Worm (Caenorhabditis elegans): ENCODE results near the gene unc-10.

ce11 chrX:7229357-7229756 is 50.8 kb downstream of the unc-10 start:
- TF ChIP-seq pha-4 (tag; optimal IDR thresholded peaks at IDR 0.05) = no peak
- no peak for TF ChIP-seq lin-13 (tag; optimal IDR thresholded peaks at IDR 0.05)
- no peak for TF ChIP-seq unc-39 (tag; optimal IDR thresholded peaks at IDR 0.05)
- no peak for TF ChIP-seq blmp-1 (tag; optimal IDR thresholded peaks at IDR 0.05)
- TF ChIP-seq sptf-1 (tag; optimal IDR thresholded peaks at IDR 0.05) = no peak
- TF ChIP-seq ces-1 (GFP tag; optimal IDR thresholded peaks at IDR 0.05) = no peak
- TF ChIP-seq mab-5 (tag; optimal IDR thresholded peaks at IDR 0.05) = no peak
- no peak for TF ChIP-seq snpc-4 (tag; optimal IDR thresholded peaks at IDR 0.05)
- TF ChIP-seq nhr-76 (tag; optimal IDR thresholded peaks at IDR 0.05) = no peak
- no peak for TF ChIP-seq nhr-28 (tag; optimal IDR thresholded peaks at IDR 0.05)
- no peak for TF ChIP-seq mls-2 (tag; optimal IDR thresholded peaks at IDR 0.05)
